Worm (Caenorhabditis elegans) whole organism, L4/young adult: ENCODE results near the gene aco-2.

Source experiments
- W03F9.2 ChIP-seq: fragments of 150-350 bp; optimal IDR thresholded peaks from 2 replicates; lab custom pipeline; 2014; ENCODE audit warnings: missing biosample characterization, missing genetic modification characterization
- him-1 ChIP-seq: sonication (generic microtip); optimal IDR thresholded peaks from 2 replicates; lab custom pipeline; 2016; ENCODE audit warnings: missing genotype, missing genetic modification reagents, missing genetic modification characterization, missing compliant biosample characterization

DNA sequence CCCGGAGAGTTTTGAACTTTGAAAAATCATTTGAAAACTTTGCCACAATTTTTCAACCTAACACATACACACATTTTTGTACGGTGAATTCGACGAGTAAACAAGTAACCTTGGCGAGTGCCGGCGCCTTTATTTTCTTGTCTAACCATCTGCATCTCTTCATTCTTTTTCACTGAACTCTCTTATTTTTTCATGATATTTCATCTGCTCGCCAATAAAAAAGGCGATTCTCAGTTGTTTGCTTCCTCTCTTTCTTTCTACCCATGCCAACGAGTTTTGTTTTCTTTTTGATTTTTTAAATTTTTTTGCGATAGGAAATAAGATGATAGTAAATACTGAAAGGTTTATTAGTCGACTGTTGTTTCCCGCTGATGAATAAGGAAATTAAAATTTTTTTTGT is 5.2 kb downstream of the aco-2 start:
- no peak for TF ChIP-seq W03F9.2 (tag; lab: Kevin White, UChicago)
- no peak for TF ChIP-seq him-1 (tag; lab: Kevin White, UChicago)
